Worm (Caenorhabditis elegans) whole organism, L4 larva: ENCODE data around the gene sng-1.

ENCODE experiments used
- D1046.2 ChIP-seq: fragments of 200-800 bp; sonication (Bioruptor generic); IDR thresholded peaks from 2 replicates; pipeline ENCODE4 v1.3.6; 2022; ENCODE audit warnings: missing genetic modification characterization, missing compliant biosample characterization
- F37D6.2 ChIP-seq: sonication (generic microtip); optimal IDR thresholded peaks from 2 replicates; lab custom pipeline; 2016; ENCODE audit warnings: mild to moderate bottlenecking, missing genetic modification characterization, missing compliant biosample characterization
- F49E8.2 ChIP-seq: sonication (generic microtip); optimal IDR thresholded peaks from 2 replicates; lab custom pipeline; 2016; ENCODE audit warnings: missing compliant biosample characterization, mild to moderate bottlenecking, missing genetic modification characterization, borderline replicate concordance
- R02D3.7 ChIP-seq: fragments of 150-350 bp; sonication (generic microtip); optimal IDR thresholded peaks from 3 replicates; lab custom pipeline; 2014; ENCODE audit warnings: missing biosample characterization, missing genetic modification characterization
- Y5F2A.4 ChIP-seq: fragments of 200-800 bp; sonication (Bioruptor generic); optimal IDR thresholded peaks from 2 replicates; lab custom pipeline; 2018; ENCODE audit warnings: mild to moderate bottlenecking, missing genetic modification characterization, missing compliant biosample characterization
- Y75B8A.6 ChIP-seq: fragments of 200-800 bp; sonication (Bioruptor generic); IDR thresholded peaks from 2 replicates; pipeline ENCODE4 v1.3.6; 2022; ENCODE audit warnings: missing genetic modification reagents, missing genetic modification characterization, missing compliant biosample characterization
- ZK546.5 ChIP-seq, 2 experiments: sonication (generic microtip); optimal IDR thresholded peaks; 2 replicates each; lab custom pipeline; 2017; ENCODE audit warnings: missing biosample characterization in 2 of 2, missing genetic modification characterization in 2 of 2
- aha-1 ChIP-seq: fragments of 150-350 bp; peaks from one replicate; lab custom pipeline; 2014; ENCODE audit warnings: missing biosample characterization, missing genetic modification characterization
- aly-2 ChIP-seq: sonication (generic microtip); optimal IDR thresholded peaks from 2 replicates; lab custom pipeline; 2018; ENCODE audit warnings: missing biosample characterization, missing genetic modification characterization
- arid-1 ChIP-seq: fragments of 200-800 bp; sonication (Bioruptor generic); conservative IDR thresholded peaks from 2 replicates; pipeline ENCODE4 v1.3.6; 2022; ENCODE audit warnings: missing genetic modification reagents, missing genetic modification characterization, missing compliant biosample characterization
- attf-4 ChIP-seq: sonication (generic microtip); optimal IDR thresholded peaks from 3 replicates; lab custom pipeline; 2017; ENCODE audit warnings: missing biosample characterization, missing genetic modification characterization
- ceh-20 ChIP-seq: fragments of 200-800 bp; sonication (Bioruptor generic); IDR thresholded peaks from 2 replicates; pipeline ENCODE4 v1.3.6; 2022; ENCODE audit warnings: missing genetic modification reagents, missing genetic modification characterization, missing compliant biosample characterization
- ceh-28 ChIP-seq: fragments of 150-350 bp; optimal IDR thresholded peaks from 2 replicates; lab custom pipeline; 2014; ENCODE audit warnings: missing biosample characterization, missing genetic modification reagents, missing genetic modification characterization
- ceh-82 ChIP-seq: sonication (generic microtip); optimal IDR thresholded peaks from 2 replicates; lab custom pipeline; 2017; ENCODE audit warnings: missing biosample characterization, missing genetic modification characterization
- ces-1 ChIP-seq: fragments of 150-350 bp; sonication (generic microtip); optimal IDR thresholded peaks from 4 replicates; lab custom pipeline; 2014; ENCODE audit warnings: missing biosample characterization, missing genetic modification reagents, missing genetic modification characterization
- daf-8 ChIP-seq: fragments of 200-800 bp; sonication (Bioruptor generic); IDR thresholded peaks from 2 replicates; pipeline ENCODE4 v1.3.6; 2022; ENCODE audit warnings: missing genetic modification characterization, missing compliant biosample characterization
- dmd-6 ChIP-seq: fragments of 200-800 bp; sonication (Bioruptor generic); IDR thresholded peaks from 2 replicates; pipeline ENCODE4 v1.3.6; 2022; ENCODE audit warnings: missing genetic modification reagents, missing genetic modification characterization, missing compliant biosample characterization
- dmd-8 ChIP-seq: fragments of 200-800 bp; sonication (Bioruptor generic); IDR thresholded peaks from 2 replicates; pipeline ENCODE4 v1.3.6; 2022; ENCODE audit warnings: missing genetic modification characterization, missing compliant biosample characterization
- dpl-1 ChIP-seq: fragments of 150-350 bp; optimal IDR thresholded peaks from 2 replicates; lab custom pipeline; 2014; ENCODE audit warnings: missing biosample characterization, missing genetic modification reagents, missing genetic modification characterization
- egl-27 ChIP-seq: sonication (generic microtip); optimal IDR thresholded peaks from 3 replicates; lab custom pipeline; 2017; ENCODE audit warnings: missing biosample characterization, missing genetic modification reagents, missing genetic modification characterization
- gei-8 ChIP-seq: fragments of 200-800 bp; sonication (Bioruptor generic); optimal IDR thresholded peaks from 2 replicates; lab custom pipeline; 2018; ENCODE audit warnings: mild to moderate bottlenecking, missing genetic modification characterization, missing compliant biosample characterization
- hif-1 ChIP-seq, 2 experiments: sonication (generic microtip); optimal IDR thresholded peaks; 2 replicates each; lab custom pipeline; 2016 to 2017; ENCODE audit warnings: missing compliant biosample characterization in 2 of 2, missing genetic modification characterization in 2 of 2, missing genetic modification reagents in 2 of 2, missing genotype in 2 of 2, mild to moderate bottlenecking in 1 of 2
- hlh-30 ChIP-seq: sonication (generic microtip); optimal IDR thresholded peaks from 2 replicates; lab custom pipeline; 2017; ENCODE audit warnings: antibody characterized with exemption, mild to moderate bottlenecking, missing genetic modification characterization, missing compliant biosample characterization; ENCODE audit not compliant: insufficient read depth
- hmg-1.1 ChIP-seq: fragments of 200-800 bp; sonication (Bioruptor generic); IDR thresholded peaks from 2 replicates; pipeline ENCODE4 v1.3.6; 2022; ENCODE audit warnings: missing genetic modification reagents, missing genetic modification characterization, missing compliant biosample characterization
- jun-1 ChIP-seq: fragments of 150-350 bp; optimal IDR thresholded peaks from 2 replicates; lab custom pipeline; 2014; ENCODE audit warnings: missing biosample characterization, missing genetic modification reagents, missing genetic modification characterization
- lin-1 ChIP-seq: fragments of 200-800 bp; sonication (Bioruptor generic); IDR thresholded peaks from 2 replicates; pipeline ENCODE4 v1.3.6; 2022; ENCODE audit warnings: missing genetic modification reagents, missing genetic modification characterization, missing compliant biosample characterization
- lin-13 ChIP-seq: fragments of 150-350 bp; optimal IDR thresholded peaks from 2 replicates; lab custom pipeline; 2014; ENCODE audit warnings: missing biosample characterization, missing genetic modification reagents, missing genetic modification characterization
- lin-15B ChIP-seq: fragments of 150-350 bp; sonication (generic microtip); optimal IDR thresholded peaks from 3 replicates; lab custom pipeline; 2014; ENCODE audit warnings: missing biosample characterization, missing genetic modification characterization
- lsy-2 ChIP-seq, 2 experiments: fragments of 150-350 bp in 1 of 2; sonication (generic microtip) in 1 of 2; optimal IDR thresholded peaks; 2 replicates each; lab custom pipeline; 2014 to 2017; ENCODE audit warnings: missing biosample characterization in 2 of 2, missing genetic modification characterization in 2 of 2
- madf-5 ChIP-seq, 2 experiments: fragments of 200-800 bp; sonication (Bioruptor generic); IDR thresholded peaks; 2 replicates each; pipeline ENCODE4 v1.3.6; 2022; ENCODE audit warnings: missing compliant biosample characterization in 2 of 2, missing genetic modification characterization in 2 of 2
- mdt-29 ChIP-seq: fragments of 200-800 bp; sonication (Bioruptor generic); IDR thresholded peaks from 2 replicates; pipeline ENCODE4 v1.3.6; 2022; ENCODE audit warnings: missing genetic modification reagents, missing genetic modification characterization, missing compliant biosample characterization
- mep-1 ChIP-seq: fragments of 150-350 bp; sonication (generic microtip); optimal IDR thresholded peaks from 3 replicates; lab custom pipeline; 2014; ENCODE audit warnings: missing biosample characterization, missing genetic modification characterization
- mes-2 ChIP-seq: sonication (generic microtip); optimal IDR thresholded peaks from 2 replicates; lab custom pipeline; 2016; ENCODE audit warnings: missing genotype, mild to moderate bottlenecking, missing genetic modification characterization, missing compliant biosample characterization; ENCODE audit not compliant: poor library complexity, severe bottlenecking
- mxl-2 ChIP-seq: fragments of 200-800 bp; sonication (Bioruptor generic); conservative IDR thresholded peaks from 2 replicates; pipeline ENCODE4 v1.3.6; 2022; ENCODE audit warnings: missing genetic modification reagents, missing genetic modification characterization, missing compliant biosample characterization
- nhr-10 ChIP-seq: fragments of 150-350 bp; optimal IDR thresholded peaks from 2 replicates; lab custom pipeline; 2014; ENCODE audit warnings: missing biosample characterization, missing genetic modification characterization
- nhr-111 ChIP-seq: fragments of 200-800 bp; sonication (Bioruptor generic); optimal IDR thresholded peaks from 2 replicates; lab custom pipeline; 2018; ENCODE audit warnings: mild to moderate bottlenecking, missing genetic modification characterization, missing compliant biosample characterization
- nhr-41 ChIP-seq: fragments of 200-800 bp; sonication (Bioruptor generic); IDR thresholded peaks from 2 replicates; pipeline ENCODE4 v1.3.6; 2022; ENCODE audit warnings: missing genetic modification reagents, missing genetic modification characterization, missing compliant biosample characterization
- nhr-42 ChIP-seq: fragments of 200-800 bp; sonication (Bioruptor generic); IDR thresholded peaks from 2 replicates; pipeline ENCODE4 v1.3.6; 2022; ENCODE audit warnings: missing genetic modification characterization, missing compliant biosample characterization
- nhr-6 ChIP-seq: fragments of 150-350 bp; optimal IDR thresholded peaks from 2 replicates; lab custom pipeline; 2014; ENCODE audit warnings: missing biosample characterization, missing genetic modification characterization
- pqm-1 ChIP-seq: sonication (generic microtip); optimal IDR thresholded peaks from 2 replicates; lab custom pipeline; 2017; ENCODE audit warnings: missing biosample characterization, missing genetic modification characterization
- saeg-2 ChIP-seq: fragments of 200-800 bp; sonication (Bioruptor generic); IDR thresholded peaks from 2 replicates; pipeline ENCODE4 v1.3.6; 2022; ENCODE audit warnings: missing genetic modification reagents, missing genetic modification characterization, missing compliant biosample characterization
- set-16 ChIP-seq: fragments of 200-800 bp; sonication (Bioruptor generic); IDR thresholded peaks from 2 replicates; pipeline ENCODE4 v1.3.6; 2022; ENCODE audit warnings: missing genetic modification reagents, missing genetic modification characterization, missing compliant biosample characterization
- skn-1 ChIP-seq: fragments of 150-350 bp; optimal IDR thresholded peaks from 2 replicates; lab custom pipeline; 2014; ENCODE audit warnings: missing biosample characterization, missing genetic modification characterization
- snpc-1.2 ChIP-seq: fragments of 200-800 bp; sonication (Bioruptor generic); IDR thresholded peaks from 2 replicates; pipeline ENCODE4 v1.3.6; 2022; ENCODE audit warnings: missing genetic modification reagents, missing genetic modification characterization, missing compliant biosample characterization
- spr-1 ChIP-seq: sonication (generic microtip); optimal IDR thresholded peaks from 2 replicates; lab custom pipeline; 2016; ENCODE audit warnings: mild to moderate bottlenecking, missing genetic modification characterization, missing compliant biosample characterization
- tag-97 ChIP-seq: fragments of 200-800 bp; sonication (Bioruptor generic); IDR thresholded peaks from 2 replicates; pipeline ENCODE4 v1.3.6; 2022; ENCODE audit warnings: missing genetic modification characterization, missing compliant biosample characterization
- tra-1 ChIP-seq: fragments of 200-800 bp; sonication (Bioruptor generic); IDR thresholded peaks from 2 replicates; pipeline ENCODE4 v1.3.6; 2022; ENCODE audit warnings: missing genetic modification reagents, missing genetic modification characterization, missing compliant biosample characterization
- unc-130 ChIP-seq: sonication (generic microtip); optimal IDR thresholded peaks from 2 replicates; lab custom pipeline; 2016; ENCODE audit warnings: missing genetic modification reagents, missing genetic modification characterization, missing compliant biosample characterization
- unc-39 ChIP-seq: sonication (generic microtip); optimal IDR thresholded peaks from 2 replicates; lab custom pipeline; 2017; ENCODE audit warnings: missing biosample characterization, missing genetic modification characterization
- zfp-3 ChIP-seq: fragments of 200-800 bp; sonication (Bioruptor generic); conservative IDR thresholded peaks from 2 replicates; pipeline ENCODE4 v1.3.6; 2022; ENCODE audit warnings: missing genetic modification reagents, missing genetic modification characterization, missing compliant biosample characterization
- zip-11 ChIP-seq: fragments of 200-800 bp; sonication (Bioruptor generic); IDR thresholded peaks from 2 replicates; pipeline ENCODE4 v1.3.6; 2022; ENCODE audit warnings: missing genetic modification characterization, missing compliant biosample characterization
- ztf-11 ChIP-seq: fragments of 150-350 bp; optimal IDR thresholded peaks from 2 replicates; lab custom pipeline; 2014; ENCODE audit warnings: missing biosample characterization, missing genetic modification characterization
- ztf-7 ChIP-seq: fragments of 150-350 bp; optimal IDR thresholded peaks from 2 replicates; lab custom pipeline; 2014; ENCODE audit warnings: missing biosample characterization, missing genetic modification characterization

The sng-1 gene

DNA sequence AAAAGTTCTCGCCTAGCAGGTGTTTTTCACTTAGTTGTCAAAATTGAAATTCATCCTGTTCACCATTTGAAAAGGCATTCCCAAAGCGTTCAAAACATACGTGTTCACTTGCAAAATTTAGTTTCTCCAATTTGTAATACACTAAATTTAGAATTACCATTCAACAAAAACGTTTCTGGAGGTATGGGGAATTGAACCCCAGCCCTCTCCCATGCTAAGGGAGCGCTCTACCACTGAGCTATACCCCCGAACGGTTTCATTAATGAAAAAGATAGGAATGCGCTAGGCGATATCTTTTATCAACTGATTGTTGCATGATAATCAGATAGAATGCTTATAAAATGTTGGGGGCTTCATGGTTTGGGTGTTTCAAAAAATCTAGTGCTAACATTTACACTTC lies 51.2 kb downstream of the sng-1 start:
- TF ChIP-seq aha-1 = peak; percentile 94
- TF ChIP-seq nhr-111 (GFP tag; lab: Kevin White, UChicago) = no peak
- no peak for TF ChIP-seq ces-1 (GFP tag; lab: Kevin White, UChicago)
- TF ChIP-seq hmg-1.1 (GFP tag; lab: Robert Waterston, UW) = no peak
- TF ChIP-seq hif-1 (tag; optimal IDR thresholded peaks at IDR 0.05; lab: Kevin White, UChicago) = no peak
- TF ChIP-seq F49E8.2 (tag; lab: Kevin White, UChicago) = peak; percentile 9
- 0 out of 2 replicates have a peak, but pooled peaks have one; percentile 16 for TF ChIP-seq zip-11 (GFP tag; lab: Robert Waterston, UW)
- TF ChIP-seq dmd-6 = no peak
- no peak for TF ChIP-seq nhr-10 (tag; lab: Kevin White, UChicago)
- TF ChIP-seq nhr-6 = no peak
- TF ChIP-seq set-16 (GFP tag; lab: Robert Waterston, UW) = no peak
- TF ChIP-seq attf-4 (tag; lab: Kevin White, UChicago) = no peak
- no peak for TF ChIP-seq skn-1
- peak; percentile 53; the same call in 1 of the 2 replicates for TF ChIP-seq arid-1 (GFP tag; lab: Robert Waterston, UW)
- no peak for TF ChIP-seq dpl-1
- no peak for TF ChIP-seq egl-27
- no peak for TF ChIP-seq aly-2 (tag; lab: Kevin White, UChicago)
- no peak for TF ChIP-seq ZK546.5 (tag; optimal IDR thresholded peaks at IDR 0.05; lab: Kevin White, UChicago)
- no peak for TF ChIP-seq mdt-29
- TF ChIP-seq unc-39 = no peak
- TF ChIP-seq tag-97 (GFP tag; lab: Robert Waterston, UW) = no peak
- TF ChIP-seq ztf-7 = no peak
- peak; percentile 19 for TF ChIP-seq hlh-30 (tag; lab: Kevin White, UChicago)
- TF ChIP-seq lsy-2 (tag; optimal IDR thresholded peaks at IDR 0.05; lab: Kevin White, UChicago) = no peak
- TF ChIP-seq D1046.2 (GFP tag; lab: Robert Waterston, UW) = no peak
- TF ChIP-seq ceh-20 (GFP tag; lab: Robert Waterston, UW) = no peak
- no peak for TF ChIP-seq snpc-1.2 (GFP tag; lab: Robert Waterston, UW)
- no peak for TF ChIP-seq F37D6.2 (tag; lab: Kevin White, UChicago)
- TF ChIP-seq lin-1 (GFP tag; lab: Robert Waterston, UW) = 0 out of 2 replicates have a peak, but pooled peaks have one; percentile 37
- TF ChIP-seq gei-8 (GFP tag; lab: Kevin White, UChicago) = peak; percentile 22
- no peak for TF ChIP-seq lin-13 (GFP tag; lab: Kevin White, UChicago)
- no peak for TF ChIP-seq jun-1 (tag; lab: Kevin White, UChicago)
- TF ChIP-seq ceh-82 = no peak
- TF ChIP-seq spr-1 = no peak
- TF ChIP-seq tra-1 (GFP tag; lab: Robert Waterston, UW) = 0 out of 2 replicates have a peak, but pooled peaks have one; percentile 22
- TF ChIP-seq Y75B8A.6 (GFP tag; lab: Robert Waterston, UW) = no peak
- no peak for TF ChIP-seq dmd-8 (GFP tag; lab: Robert Waterston, UW)
- no peak for TF ChIP-seq nhr-42
- TF ChIP-seq madf-5 (GFP tag; IDR thresholded peaks at IDR 0.05; lab: Robert Waterston, UW) = 0 out of 4 replicates have a peak, but pooled peaks of 1 of the 2 experiments have one; percentile 46
- no peak for TF ChIP-seq daf-8 (GFP tag; lab: Robert Waterston, UW)
- no peak for TF ChIP-seq R02D3.7
- no peak for TF ChIP-seq pqm-1 (tag; lab: Kevin White, UChicago)
- TF ChIP-seq lin-15B (tag; lab: Kevin White, UChicago) = no peak
- TF ChIP-seq ceh-28 (tag; lab: Kevin White, UChicago) = no peak
- no peak for TF ChIP-seq mes-2 (tag; lab: Kevin White, UChicago)
- no peak for TF ChIP-seq unc-130 (GFP tag; lab: Kevin White, UChicago)
- TF ChIP-seq Y5F2A.4 (GFP tag; lab: Kevin White, UChicago) = no peak
- no peak for TF ChIP-seq ztf-11
- no peak for TF ChIP-seq nhr-41 (GFP tag; lab: Robert Waterston, UW)
- TF ChIP-seq mxl-2 (GFP tag; lab: Robert Waterston, UW) = no peak
- no peak for TF ChIP-seq mep-1 (tag; lab: Kevin White, UChicago)
- no peak for TF ChIP-seq zfp-3 (GFP tag; lab: Robert Waterston, UW)
- TF ChIP-seq saeg-2 = no peak
